Worm (Caenorhabditis elegans) whole organism, early embryonic: ENCODE results near the gene F14D7.1.
"Not testable (repeated sequence)": the region's sequence is repeated elsewhere in the genome, so short reads cannot be mapped to it uniquely, and the experiment has no call there.

ENCODE experiments used
- F13C5.2 ChIP-seq: sonication (generic microtip); optimal IDR thresholded peaks from 2 replicates; lab custom pipeline; 2017; ENCODE audit warnings: mild to moderate bottlenecking, missing genetic modification characterization, inconsistent platforms, missing compliant biosample characterization
- ama-1 ChIP-seq: fragments of 150-350 bp; optimal IDR thresholded peaks from 2 replicates; lab custom pipeline; 2014
- ceh-13 ChIP-seq: fragments of 200-800 bp; sonication (Bioruptor generic); optimal IDR thresholded peaks from 2 replicates; lab custom pipeline; 2018; ENCODE audit warnings: mild to moderate bottlenecking, missing genetic modification characterization, missing compliant biosample characterization
- flt-1 ChIP-seq: fragments of 200-800 bp; sonication (Bioruptor generic); IDR thresholded peaks from 2 replicates; pipeline ENCODE4 v1.3.6; 2022; ENCODE audit warnings: missing genetic modification characterization, missing compliant biosample characterization
- hmbx-1 ChIP-seq: sonication (generic microtip); optimal IDR thresholded peaks from 2 replicates; lab custom pipeline; 2016; ENCODE audit warnings: mild to moderate bottlenecking, missing genetic modification characterization, missing compliant biosample characterization
- hnd-1 ChIP-seq: sonication (generic microtip); optimal IDR thresholded peaks from 2 replicates; lab custom pipeline; 2016; ENCODE audit warnings: missing genetic modification characterization, missing compliant biosample characterization
- pes-1 ChIP-seq: fragments of 200-800 bp; sonication (Bioruptor generic); IDR thresholded peaks from 2 replicates; pipeline ENCODE4 v1.3.6; 2022; ENCODE audit warnings: missing genetic modification reagents, missing genetic modification characterization, missing compliant biosample characterization
- sea-1 ChIP-seq: fragments of 200-800 bp; sonication (Bioruptor generic); conservative IDR thresholded peaks from 2 replicates; pipeline ENCODE4 v1.3.6; 2022; ENCODE audit warnings: missing genetic modification characterization, missing compliant biosample characterization

ce11 chrV:14309632-14310031 is 20.4 kb upstream of the F14D7.1 start, which contains the start of gene F14D7.14:
- not testable (repeated sequence) for TF ChIP-seq hmbx-1 (tag; lab: Kevin White, UChicago); hnd-1 (tag; lab: Kevin White, UChicago); ceh-13 (GFP tag; lab: Kevin White, UChicago); ama-1; sea-1 (GFP tag; lab: Robert Waterston, UW); F13C5.2 (tag; lab: Kevin White, UChicago); flt-1 (GFP tag; lab: Robert Waterston, UW); pes-1 (GFP tag; lab: Robert Waterston, UW)
